Worm (Caenorhabditis elegans) whole organism, early embryonic: ENCODE measurements around the gene cnc-8.

Source experiments
- B0310.2 ChIP-seq: sonication (generic microtip); optimal IDR thresholded peaks from 2 replicates; lab custom pipeline; 2016; ENCODE audit warnings: mild to moderate bottlenecking, missing genetic modification characterization, missing compliant biosample characterization
- F13C5.2 ChIP-seq: sonication (generic microtip); optimal IDR thresholded peaks from 2 replicates; lab custom pipeline; 2017; ENCODE audit warnings: mild to moderate bottlenecking, missing genetic modification characterization, inconsistent platforms, missing compliant biosample characterization
- aly-1 ChIP-seq: sonication (generic microtip); optimal IDR thresholded peaks from 2 replicates; lab custom pipeline; 2016; ENCODE audit warnings: missing genetic modification characterization, missing compliant biosample characterization
- ama-1 ChIP-seq: fragments of 150-350 bp; optimal IDR thresholded peaks from 2 replicates; lab custom pipeline; 2014
- ceh-13 ChIP-seq: fragments of 200-800 bp; sonication (Bioruptor generic); optimal IDR thresholded peaks from 2 replicates; lab custom pipeline; 2018; ENCODE audit warnings: mild to moderate bottlenecking, missing genetic modification characterization, missing compliant biosample characterization
- ceh-36 ChIP-seq: sonication (generic microtip); optimal IDR thresholded peaks from 2 replicates; lab custom pipeline; 2016; ENCODE audit warnings: missing genetic modification characterization, inconsistent platforms, missing compliant biosample characterization
- ets-7 ChIP-seq: sonication (generic microtip); optimal IDR thresholded peaks from 2 replicates; lab custom pipeline; 2016; ENCODE audit warnings: missing genotype, missing genetic modification characterization, missing compliant biosample characterization
- flt-1 ChIP-seq: fragments of 200-800 bp; sonication (Bioruptor generic); IDR thresholded peaks from 2 replicates; pipeline ENCODE4 v1.3.6; 2022; ENCODE audit warnings: missing genetic modification characterization, missing compliant biosample characterization
- hmbx-1 ChIP-seq: sonication (generic microtip); optimal IDR thresholded peaks from 2 replicates; lab custom pipeline; 2016; ENCODE audit warnings: mild to moderate bottlenecking, missing genetic modification characterization, missing compliant biosample characterization
- hmg-4 ChIP-seq: fragments of 200-800 bp; sonication (Bioruptor generic); optimal IDR thresholded peaks from 2 replicates; lab custom pipeline; 2018; ENCODE audit warnings: mild to moderate bottlenecking, missing genetic modification characterization, missing compliant biosample characterization
- hnd-1 ChIP-seq: sonication (generic microtip); optimal IDR thresholded peaks from 2 replicates; lab custom pipeline; 2016; ENCODE audit warnings: missing genetic modification characterization, missing compliant biosample characterization
- pes-1 ChIP-seq: fragments of 200-800 bp; sonication (Bioruptor generic); IDR thresholded peaks from 2 replicates; pipeline ENCODE4 v1.3.6; 2022; ENCODE audit warnings: missing genetic modification reagents, missing genetic modification characterization, missing compliant biosample characterization
- scrt-1 ChIP-seq: fragments of 200-800 bp; sonication (Bioruptor generic); IDR thresholded peaks from 2 replicates; pipeline ENCODE4 v1.3.6; 2022; ENCODE audit warnings: missing genetic modification characterization, missing compliant biosample characterization
- sea-1 ChIP-seq: fragments of 200-800 bp; sonication (Bioruptor generic); conservative IDR thresholded peaks from 2 replicates; pipeline ENCODE4 v1.3.6; 2022; ENCODE audit warnings: missing genetic modification characterization, missing compliant biosample characterization
- tbx-11 ChIP-seq: fragments of 200-800 bp; sonication (Bioruptor generic); IDR thresholded peaks from 2 replicates; pipeline ENCODE4 v1.3.6; 2022; ENCODE audit warnings: missing genetic modification characterization, missing compliant biosample characterization
- tbx-37 ChIP-seq: fragments of 200-800 bp; sonication (Bioruptor generic); conservative IDR thresholded peaks from 2 replicates; pipeline ENCODE4 v1.3.6; 2022; ENCODE audit warnings: missing genetic modification reagents, missing genetic modification characterization, missing compliant biosample characterization
- tra-4 ChIP-seq: sonication (generic microtip); optimal IDR thresholded peaks from 2 replicates; lab custom pipeline; 2017; ENCODE audit warnings: missing genetic modification characterization, missing compliant biosample characterization

cnc-8 gene

DNA sequence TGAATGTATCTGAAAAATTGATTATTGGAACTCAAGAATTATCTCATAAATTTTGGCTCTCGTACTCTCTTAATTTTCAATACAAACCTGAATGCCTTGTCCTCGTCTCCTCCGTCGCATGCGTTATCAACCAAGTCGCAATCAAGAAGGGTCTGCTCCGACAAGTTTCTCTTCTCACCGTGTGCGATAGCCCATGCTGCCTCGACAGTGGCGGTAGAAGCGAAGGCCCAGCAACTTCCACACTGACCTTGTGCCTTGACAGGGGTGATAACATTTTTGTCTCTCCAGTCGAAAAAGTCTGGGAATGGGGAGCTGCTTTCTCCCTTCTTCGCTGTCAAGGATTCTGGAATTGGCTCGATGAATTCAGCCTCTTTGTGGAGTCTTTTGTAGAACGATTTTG is 33.6 kb downstream of the cnc-8 start:
- TF ChIP-seq ceh-36 (tag; lab: Kevin White, UChicago) (no peak), F13C5.2 (tag; lab: Kevin White, UChicago) (no peak), ets-7 (tag; lab: Kevin White, UChicago) (no peak), sea-1 (no peak), flt-1 (GFP tag; lab: Robert Waterston, UW) (no peak), scrt-1 (GFP tag; lab: Robert Waterston, UW) (no peak), hnd-1 (no peak), ceh-13 (no peak), aly-1 (no peak), ama-1 (lab: Kevin White, UChicago) (no peak), tbx-37 (GFP tag; lab: Robert Waterston, UW) (no peak), hmg-4 (GFP tag; lab: Kevin White, UChicago) (no peak), tbx-11 (GFP tag; lab: Robert Waterston, UW) (no peak)

DNA sequence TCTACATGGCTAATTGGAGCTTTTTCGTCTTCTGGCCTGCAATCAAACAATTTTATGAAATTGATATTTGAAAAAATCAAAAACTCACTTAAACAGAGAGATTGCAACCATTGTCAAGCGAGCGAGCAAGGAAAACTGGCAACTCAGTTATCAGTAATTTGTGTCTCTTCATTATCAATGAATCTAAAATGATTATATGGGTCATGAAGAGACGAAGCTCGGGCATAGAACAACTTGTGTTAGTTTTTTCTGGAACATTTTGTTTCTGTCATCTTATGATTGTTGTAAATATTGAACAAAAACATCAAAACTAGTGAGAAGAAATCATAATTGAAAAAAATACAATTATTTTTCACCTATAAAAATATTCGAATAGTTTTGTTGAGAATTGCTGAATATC is 34.6 kb downstream of the cnc-8 start, which contains the start of gene R07E3.1:
Gene R07E3.1 (minus strand): TSS at position 176 of the 400 bp plus-strand sequence.
- no peak for TF ChIP-seq F13C5.2 (tag; lab: Kevin White, UChicago)
- TF ChIP-seq tbx-11 (GFP tag; lab: Robert Waterston, UW): no peak

DNA sequence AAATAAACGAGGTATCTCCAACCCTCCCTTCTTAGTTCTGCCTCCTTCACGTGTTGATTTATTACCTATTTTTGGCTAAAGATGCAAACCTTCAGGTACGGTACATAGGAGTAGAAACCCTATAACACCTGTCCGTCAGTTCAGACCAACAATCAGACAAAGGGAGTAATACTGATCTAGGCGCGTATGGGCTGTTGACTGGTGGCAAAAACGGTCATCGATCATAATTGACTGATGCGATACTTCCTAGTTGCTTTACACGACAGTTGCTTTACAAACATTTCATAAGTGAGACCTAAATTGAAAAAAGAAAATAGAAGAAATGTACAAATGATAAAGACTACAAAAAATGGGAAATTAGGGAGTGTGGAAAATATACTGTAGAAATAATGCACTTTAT is 43.8 kb downstream of the cnc-8 start:
- no peak for TF ChIP-seq F13C5.2 (tag; lab: Kevin White, UChicago)
- TF ChIP-seq sea-1: no peak
- TF ChIP-seq scrt-1 (GFP tag; lab: Robert Waterston, UW): no peak
- no peak for TF ChIP-seq hmbx-1 (tag; lab: Kevin White, UChicago)
- no peak for TF ChIP-seq hnd-1
- no peak for TF ChIP-seq flt-1 (GFP tag; lab: Robert Waterston, UW)
- no peak for TF ChIP-seq ets-7 (tag; lab: Kevin White, UChicago)
- no peak for TF ChIP-seq tbx-37 (GFP tag; lab: Robert Waterston, UW)
- TF ChIP-seq hmg-4 (GFP tag; lab: Kevin White, UChicago): no peak
- TF ChIP-seq aly-1: no peak
- no peak for TF ChIP-seq ceh-36 (tag; lab: Kevin White, UChicago)
- no peak for TF ChIP-seq B0310.2 (tag; lab: Kevin White, UChicago)
- no peak for TF ChIP-seq tra-4 (tag; lab: Kevin White, UChicago)
- TF ChIP-seq tbx-11 (GFP tag; lab: Robert Waterston, UW): no peak
- TF ChIP-seq pes-1: no peak
- no peak for TF ChIP-seq ama-1 (lab: Kevin White, UChicago)
- TF ChIP-seq ceh-13: no peak

DNA sequence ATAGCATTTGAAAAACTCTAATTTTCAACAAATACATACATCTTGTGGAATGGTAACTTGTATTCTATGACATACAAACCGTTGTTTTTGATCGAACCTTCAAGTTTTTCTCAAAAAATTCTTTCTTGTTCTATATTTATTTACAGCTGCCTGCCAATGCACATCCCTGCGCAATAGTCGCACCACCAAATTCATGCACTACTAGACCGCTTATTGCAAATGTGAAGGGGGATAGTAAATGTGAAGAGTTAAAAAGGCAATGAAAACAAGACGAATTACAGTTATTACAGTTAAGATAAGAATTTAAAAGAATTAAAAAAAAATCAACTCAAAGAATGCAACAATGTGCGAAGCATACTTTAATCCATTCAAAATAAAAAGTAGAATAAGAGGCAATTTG is 47.5 kb downstream of the cnc-8 start:
- TF ChIP-seq ets-7 (tag; lab: Kevin White, UChicago) (no peak), tra-4 (tag; lab: Kevin White, UChicago) (no peak), ceh-36 (tag; lab: Kevin White, UChicago) (no peak), F13C5.2 (tag; lab: Kevin White, UChicago) (no peak), scrt-1 (GFP tag; lab: Robert Waterston, UW) (no peak), tbx-37 (GFP tag; lab: Robert Waterston, UW) (no peak), ceh-13 (no peak), aly-1 (no peak), hnd-1 (no peak), ama-1 (lab: Kevin White, UChicago) (no peak), flt-1 (GFP tag; lab: Robert Waterston, UW) (no peak), B0310.2 (tag; lab: Kevin White, UChicago) (no peak), tbx-11 (GFP tag; lab: Robert Waterston, UW) (no peak)

DNA sequence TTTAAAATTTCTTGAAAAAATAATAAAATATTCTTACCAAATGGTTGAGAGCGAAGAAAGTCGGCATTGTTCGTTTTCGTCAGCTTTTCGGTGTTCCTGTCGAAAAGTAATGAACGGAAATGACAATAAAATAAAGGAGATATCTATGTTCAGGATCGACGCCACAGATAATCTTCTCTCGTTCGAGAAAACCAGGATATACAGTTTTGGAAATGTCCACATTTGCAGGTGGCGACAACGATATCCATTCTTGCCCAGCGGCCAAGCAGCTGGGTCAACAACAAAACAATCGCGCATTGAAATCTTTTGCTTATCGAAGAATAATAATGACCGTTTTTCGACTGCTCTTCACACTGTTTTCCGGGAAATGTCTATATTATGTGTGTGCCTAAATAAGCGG is 49.3 kb downstream of the cnc-8 start, which contains the start of gene R07E3.7:
Gene R07E3.7 (minus strand): TSS at position 101 of the 400 bp plus-strand sequence.
- TF ChIP-seq hnd-1: no peak
- TF ChIP-seq ama-1 (lab: Kevin White, UChicago): no peak
